Fruit fly (Drosophila melanogaster) whole organism: ENCODE data around the gene mael.

Experiments used
- CG8478 ChIP-seq: fragments of >200 bp; optimal IDR thresholded peaks from 2 replicates; lab custom pipeline; 2018; ENCODE audit warnings: inconsistent platforms
- Dll ChIP-seq: fragments of >200 bp; optimal IDR thresholded peaks from 2 replicates; lab custom pipeline; 2017
- EcR ChIP-seq, 2 experiments: fragments of >200 bp; optimal IDR thresholded peaks; 2 replicates each; lab custom pipeline; 2017; ENCODE audit warnings: missing biosample characterization in 2 of 2, missing genetic modification characterization in 2 of 2, missing genetic modification reagents in 2 of 2
- pan ChIP-seq: fragments of >200 bp; optimal IDR thresholded peaks from 2 replicates; lab custom pipeline; 2017
- psq ChIP-seq: fragments of >200 bp; optimal IDR thresholded peaks from 2 replicates; lab custom pipeline; 2017
- usp ChIP-seq: fragments of >200 bp; optimal IDR thresholded peaks from 2 replicates; lab custom pipeline; 2017; ENCODE audit warnings: missing biosample characterization, missing genetic modification characterization, mixed read lengths

mael gene

DNA sequence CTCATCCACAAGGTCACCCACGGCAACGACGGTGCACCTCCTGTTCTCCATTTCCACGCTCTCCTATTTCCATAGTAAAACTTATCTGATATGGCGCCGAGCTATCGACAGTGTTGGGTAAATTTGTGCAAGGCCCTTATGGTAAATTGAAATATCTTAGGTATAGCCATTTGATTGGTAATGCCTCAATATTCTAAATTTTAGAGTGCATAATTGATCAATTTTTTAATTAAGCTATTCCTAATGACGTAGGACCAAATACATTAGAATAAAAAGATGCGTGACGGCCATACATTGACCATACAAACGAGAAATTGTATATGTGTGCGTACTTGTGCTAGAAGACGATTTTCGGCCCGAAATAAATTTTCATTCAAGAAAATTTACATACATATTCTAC, 988 bp downstream of the mael start, which contains the start of gene CG14451:
CG14451 (minus strand) TSS at position 101 of the 400 bp plus-strand sequence.
- TF ChIP-seq usp = no peak
- no peak for TF ChIP-seq psq (lab: Kevin White, UChicago)
- TF ChIP-seq EcR (GFP tag; optimal IDR thresholded peaks at IDR 0.05; lab: Kevin White, UChicago) = no peak
- TF ChIP-seq Dll (lab: Kevin White, UChicago) = no peak
- TF ChIP-seq CG8478 (lab: Kevin White, UChicago) = no peak

DNA sequence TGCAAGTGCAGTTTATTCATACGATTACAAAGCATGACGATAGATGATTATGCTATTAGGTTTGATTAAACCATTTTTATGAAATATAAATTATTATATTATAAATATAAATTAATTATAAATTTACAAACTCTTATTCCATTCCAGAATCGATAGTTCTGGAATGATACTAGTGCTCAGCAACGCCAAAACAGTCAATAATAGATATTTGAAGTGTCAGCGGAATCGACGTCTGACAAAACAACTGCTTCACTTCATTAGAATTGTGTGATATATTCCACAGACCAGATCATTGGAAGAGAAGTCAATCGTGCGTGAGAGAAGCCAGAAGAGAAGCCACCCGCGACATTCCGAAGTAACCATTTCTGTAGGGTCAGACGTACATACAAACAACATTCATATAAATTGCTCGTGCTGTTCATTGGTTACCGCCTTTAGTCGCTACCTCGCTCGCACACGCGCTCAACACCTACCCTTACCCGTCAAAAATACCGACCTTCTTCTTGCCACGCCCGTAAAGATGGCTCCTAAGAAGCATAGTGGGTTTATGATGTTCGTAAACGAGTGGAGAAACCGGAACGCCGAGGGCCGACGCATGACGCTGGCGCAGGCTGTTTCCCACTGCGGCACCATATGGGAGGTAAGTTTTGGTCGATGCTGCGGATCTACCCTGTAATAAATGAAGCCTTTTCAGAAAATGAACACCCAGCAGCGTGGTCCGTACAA, 3.2 kb downstream of the mael start:
- TF ChIP-seq pan (lab: Kevin White, UChicago) (no peak), usp (no peak), EcR (GFP tag; optimal IDR thresholded peaks at IDR 0.05; lab: Kevin White, UChicago) (no peak), psq (lab: Kevin White, UChicago) (no peak), Dll (lab: Kevin White, UChicago) (no peak), CG8478 (lab: Kevin White, UChicago) (no peak)

DNA sequence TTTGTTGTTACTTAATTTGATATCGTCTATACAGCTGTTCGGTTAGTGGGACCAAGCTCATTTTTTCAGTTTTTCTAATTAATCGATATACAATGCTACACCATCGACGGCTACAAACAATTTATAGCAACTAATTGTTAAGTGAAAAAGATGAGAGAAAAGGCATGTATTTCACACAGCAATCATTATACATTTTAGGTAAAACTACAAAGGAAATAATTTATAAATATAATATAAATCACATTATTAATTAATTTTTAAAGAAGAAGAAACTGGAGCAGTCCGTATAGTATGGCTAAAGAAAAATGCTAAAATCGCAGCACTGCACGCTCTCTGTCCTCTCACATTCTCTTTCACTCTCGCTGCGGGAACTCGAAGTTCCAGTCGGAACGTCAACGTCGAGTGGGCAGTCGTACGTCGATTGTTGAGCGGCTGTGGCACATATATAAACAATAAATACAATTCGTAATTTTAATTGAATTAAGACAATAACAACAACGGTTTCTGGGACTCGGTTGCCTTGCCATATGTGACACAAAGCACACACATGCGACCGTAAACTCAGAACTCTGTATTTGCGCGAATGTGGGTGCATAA, 6.8 kb downstream of the mael start, which contains the start of the genes CG14450 and CG11367:
CG14450 (minus strand) TSS at position 51 of the 597 bp plus-strand sequence.
CG11367 (plus strand) TSS at position 373 of the 597 bp plus-strand sequence.
- TF ChIP-seq pan (lab: Kevin White, UChicago) = no peak
- no peak for TF ChIP-seq psq (lab: Kevin White, UChicago)
- TF ChIP-seq CG8478 (lab: Kevin White, UChicago) = no peak
- TF ChIP-seq EcR (GFP tag; optimal IDR thresholded peaks at IDR 0.05; lab: Kevin White, UChicago) = no peak
- TF ChIP-seq Dll (lab: Kevin White, UChicago) = no peak
- no peak for TF ChIP-seq usp

DNA sequence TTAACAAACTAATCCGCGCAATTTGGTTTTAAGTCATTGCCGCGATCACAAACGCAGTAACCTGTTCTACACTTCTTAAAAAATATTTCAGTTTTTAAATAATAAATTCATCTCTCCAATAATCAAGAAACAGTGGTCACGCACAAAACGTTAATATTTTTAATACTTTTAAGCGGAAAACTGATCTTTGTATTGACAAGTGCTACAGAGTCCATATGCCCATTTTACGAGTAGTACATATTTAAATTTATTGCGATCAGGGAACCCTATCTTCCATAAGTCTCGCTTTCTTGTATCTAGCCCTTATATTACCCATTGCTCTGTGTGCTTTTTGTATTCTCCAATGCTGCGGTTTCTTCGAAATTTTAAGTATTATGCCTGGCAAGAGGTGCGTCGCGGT, 8.5 kb downstream of the mael start, which contains the start of gene CG32454:
CG32454 (plus strand) TSS at position 301 of the 400 bp plus-strand sequence.
- no peak for TF ChIP-seq pan (lab: Kevin White, UChicago)
- TF ChIP-seq psq (lab: Kevin White, UChicago) = no peak
- no peak for TF ChIP-seq usp
- TF ChIP-seq EcR (GFP tag; optimal IDR thresholded peaks at IDR 0.05; lab: Kevin White, UChicago) = no peak
- TF ChIP-seq Dll (lab: Kevin White, UChicago) = no peak
- no peak for TF ChIP-seq CG8478 (lab: Kevin White, UChicago)

DNA sequence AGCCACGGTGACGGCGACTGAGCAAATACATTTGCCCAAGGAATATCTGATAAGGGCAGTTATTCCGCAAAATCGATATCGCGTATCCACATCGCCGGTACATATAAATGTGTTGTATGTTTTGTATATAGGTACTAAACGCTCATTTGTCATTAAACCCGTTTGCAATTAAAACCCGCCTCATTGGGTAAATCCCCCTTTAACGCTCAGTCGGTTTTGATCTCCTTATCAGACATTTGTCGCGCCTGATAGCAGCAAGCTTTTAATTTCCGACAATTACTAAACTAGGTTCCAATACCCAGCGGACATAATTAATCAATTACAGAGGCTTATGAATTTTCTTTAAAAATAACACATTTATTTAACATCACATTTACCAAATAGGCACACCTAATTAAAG, 10.4 kb downstream of the mael start:
- TF ChIP-seq psq (lab: Kevin White, UChicago) (no peak), pan (lab: Kevin White, UChicago) (no peak), usp (no peak), EcR (GFP tag; optimal IDR thresholded peaks at IDR 0.05; lab: Kevin White, UChicago) (no peak), Dll (lab: Kevin White, UChicago) (no peak), CG8478 (lab: Kevin White, UChicago) (no peak)

DNA sequence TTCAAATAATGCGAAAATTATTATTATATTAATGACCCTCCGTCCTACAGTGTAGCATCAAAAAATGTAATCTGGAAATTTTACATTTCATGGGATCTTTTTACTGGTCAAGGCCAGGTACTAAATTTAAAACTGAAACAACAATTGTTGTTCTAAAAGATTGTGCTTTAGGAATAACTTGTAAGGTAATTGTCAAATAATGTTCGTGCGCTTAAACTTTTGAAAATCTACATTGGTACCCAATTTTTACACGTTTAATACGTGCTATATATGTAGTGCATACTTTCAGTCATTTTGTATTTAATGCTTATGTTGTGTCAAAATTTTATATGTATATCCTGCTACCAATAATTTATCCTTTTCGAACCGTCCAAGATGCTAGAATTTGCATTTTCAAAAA, 12.6 kb downstream of the mael start:
- TF ChIP-seq usp = no peak
- TF ChIP-seq pan (lab: Kevin White, UChicago) = no peak
- no peak for TF ChIP-seq CG8478 (lab: Kevin White, UChicago)
- TF ChIP-seq Dll (lab: Kevin White, UChicago) = no peak
- TF ChIP-seq EcR (GFP tag; optimal IDR thresholded peaks at IDR 0.05; lab: Kevin White, UChicago) = no peak
- no peak for TF ChIP-seq psq (lab: Kevin White, UChicago)

DNA sequence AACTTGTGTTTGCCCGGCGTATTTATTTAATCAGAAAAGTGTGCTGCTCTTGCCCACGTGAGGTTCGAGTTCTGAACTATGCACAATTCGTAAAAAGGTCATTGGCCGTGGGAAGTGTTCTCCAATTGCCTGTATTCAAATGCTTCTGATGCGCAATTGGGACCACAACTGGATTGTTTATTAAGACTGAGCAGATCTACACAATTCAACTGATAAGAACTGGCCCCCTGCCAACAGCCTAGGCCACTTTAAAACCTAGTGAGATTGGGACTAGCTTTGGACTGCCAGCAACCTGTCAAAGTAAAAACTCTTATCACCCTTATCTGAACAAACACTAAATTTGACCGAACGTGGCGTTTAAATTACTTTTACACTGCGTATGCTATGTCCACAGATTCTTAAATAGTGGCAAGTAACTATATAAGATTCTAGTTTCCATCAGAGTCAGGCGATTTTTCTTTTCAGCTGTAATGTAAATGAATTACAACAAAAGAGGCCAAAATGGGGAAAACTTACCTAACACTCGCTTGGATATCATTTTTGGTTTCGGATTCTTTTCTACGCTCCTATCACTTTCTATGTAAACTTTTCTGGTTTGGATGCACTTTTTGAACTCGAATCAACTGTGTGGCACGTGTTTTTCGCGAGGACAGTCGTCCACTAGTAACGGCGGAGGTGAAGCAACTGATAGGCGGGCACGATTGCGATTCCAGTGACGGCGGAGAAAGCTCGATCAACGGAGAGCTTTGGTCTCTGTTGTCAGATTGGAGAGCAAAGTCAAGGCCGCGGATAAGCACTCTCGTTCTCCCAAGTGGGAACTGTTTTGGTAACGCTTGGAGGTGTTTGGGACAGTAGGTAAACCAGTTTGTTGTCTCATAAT, 17.0 kb downstream of the mael start, which contains the start of gene CG11241:
CG11241 (minus strand) TSS at position 689 of the 880 bp plus-strand sequence.
- TF ChIP-seq psq (lab: Kevin White, UChicago) = no peak
- TF ChIP-seq CG8478 (lab: Kevin White, UChicago) = no peak
- no peak for TF ChIP-seq usp
- no peak for TF ChIP-seq pan (lab: Kevin White, UChicago)
- TF ChIP-seq EcR (GFP tag; optimal IDR thresholded peaks at IDR 0.05; lab: Kevin White, UChicago) = no peak
- TF ChIP-seq Dll (lab: Kevin White, UChicago) = no peak

DNA sequence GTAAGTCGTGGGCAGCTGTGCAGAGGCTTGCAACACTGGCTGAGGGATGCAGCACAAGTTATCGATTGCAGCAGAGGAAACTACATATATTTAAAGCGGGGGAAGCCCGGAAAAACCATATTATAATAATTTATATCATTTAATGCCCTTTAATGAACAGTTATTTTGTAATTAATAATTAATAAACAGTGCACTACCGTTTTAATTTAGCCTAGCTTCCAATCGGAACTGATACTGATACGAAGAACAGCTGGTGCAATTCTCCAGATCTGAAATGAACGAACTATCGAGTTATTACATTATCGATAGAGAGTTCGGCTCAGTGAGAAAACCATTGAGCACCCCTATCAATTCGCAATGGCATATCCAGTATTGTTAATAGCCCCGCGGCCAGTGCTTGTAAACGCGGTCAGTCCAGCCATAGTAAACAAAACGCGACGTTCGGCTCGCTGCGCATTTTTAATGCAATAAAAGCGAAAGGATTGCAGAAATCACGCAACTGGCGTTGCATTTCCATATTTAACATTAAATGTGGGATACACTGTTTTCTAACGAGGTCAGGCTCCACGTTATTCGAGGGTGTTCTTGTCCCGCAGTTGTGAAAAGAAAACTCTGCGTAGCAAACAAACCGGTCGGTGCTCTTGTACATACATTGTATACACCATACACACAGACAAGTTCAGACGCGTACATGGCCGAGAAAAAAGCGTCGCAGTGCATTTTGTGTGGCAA, 20.6 kb downstream of the mael start, which contains the start of gene CG7369:
CG7369 (plus strand) TSS at position 405 of the 732 bp plus-strand sequence.
- TF ChIP-seq psq (lab: Kevin White, UChicago) (no peak), EcR (GFP tag; optimal IDR thresholded peaks at IDR 0.05; lab: Kevin White, UChicago) (no peak), Dll (lab: Kevin White, UChicago) (no peak), pan (lab: Kevin White, UChicago) (no peak), usp (no peak), CG8478 (lab: Kevin White, UChicago) (no peak)

DNA sequence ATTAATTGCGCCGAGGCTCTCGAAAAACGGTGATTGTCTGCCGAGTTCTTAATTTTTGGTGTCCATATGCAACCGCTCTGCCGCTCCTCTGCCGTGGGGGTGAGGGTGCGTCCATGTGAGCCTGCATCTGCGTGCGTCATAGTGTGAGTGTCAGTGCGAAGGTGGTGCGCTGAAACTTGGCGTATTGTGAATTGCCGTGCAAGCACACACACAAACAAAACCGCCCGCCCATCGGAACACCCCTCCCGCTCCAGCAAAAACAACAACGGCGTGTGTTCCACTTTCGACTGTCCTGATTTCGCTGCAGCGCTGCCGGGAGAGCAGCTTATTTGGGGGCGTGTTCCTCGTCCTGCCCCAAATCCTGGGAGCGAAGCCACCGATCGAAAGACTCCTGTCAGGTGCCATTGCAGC, 21.1 kb downstream of the mael start:
- TF ChIP-seq Dll (lab: Kevin White, UChicago) = no peak
- no peak for TF ChIP-seq usp
- TF ChIP-seq pan (lab: Kevin White, UChicago) = no peak
- no peak for TF ChIP-seq EcR (GFP tag; optimal IDR thresholded peaks at IDR 0.05; lab: Kevin White, UChicago)
- no peak for TF ChIP-seq CG8478 (lab: Kevin White, UChicago)
- no peak for TF ChIP-seq psq (lab: Kevin White, UChicago)

DNA sequence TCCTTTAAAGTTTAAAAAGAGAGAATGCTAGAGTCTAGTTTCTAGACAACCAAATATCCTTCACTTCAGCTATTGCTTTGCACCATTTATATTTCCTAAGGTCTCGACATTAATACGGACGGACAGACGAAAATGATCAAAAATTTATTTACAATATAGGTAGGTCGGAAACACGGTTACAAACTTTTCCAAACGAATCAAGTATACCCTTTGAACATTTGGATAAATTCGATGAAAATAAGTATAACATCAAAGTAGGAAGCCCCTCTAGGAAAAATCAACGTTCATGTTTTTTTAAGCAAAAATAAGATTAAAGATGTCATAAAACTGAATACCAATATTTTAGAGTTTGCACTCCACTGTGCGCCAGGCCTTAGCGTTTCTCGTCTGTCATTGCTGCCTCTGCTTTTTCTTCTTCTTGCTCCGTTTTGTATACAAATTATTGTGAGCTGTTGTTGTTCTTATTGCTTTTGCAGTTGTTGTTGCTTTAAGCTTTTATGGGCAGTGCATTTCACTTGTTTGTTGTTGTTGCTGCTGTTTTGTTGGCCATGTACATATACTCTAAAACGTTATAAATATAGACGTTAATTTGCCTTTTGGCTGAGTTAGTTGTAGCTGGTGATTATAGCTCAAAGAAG, 22.1 kb downstream of the mael start:
- no peak for TF ChIP-seq pan (lab: Kevin White, UChicago)
- TF ChIP-seq usp = no peak
- TF ChIP-seq psq (lab: Kevin White, UChicago) = no peak
- no peak for TF ChIP-seq EcR (GFP tag; optimal IDR thresholded peaks at IDR 0.05; lab: Kevin White, UChicago)
- no peak for TF ChIP-seq Dll (lab: Kevin White, UChicago)
- TF ChIP-seq CG8478 (lab: Kevin White, UChicago) = no peak
